Fruit fly (Drosophila melanogaster) whole organism, embryonic: ENCODE data around the gene Rpn12.

Experiments
- CG1024 ChIP-seq: fragments of 200-800 bp; sonication (Bioruptor generic); IDR thresholded peaks from 2 replicates; pipeline ENCODE4 v1.3.6; 2022; ENCODE audit warnings: missing biosample characterization, missing genetic modification characterization
- CG12155 ChIP-seq: fragments of 200-800 bp; sonication (Bioruptor generic); optimal IDR thresholded peaks from 3 replicates; lab custom pipeline; 2016; ENCODE audit warnings: missing biosample characterization, missing genetic modification characterization
- CG13775 ChIP-seq: fragments of 200-800 bp; sonication (Bioruptor generic); optimal IDR thresholded peaks from 3 replicates; lab custom pipeline; 2017; ENCODE audit warnings: missing biosample characterization, mild to moderate bottlenecking, missing genetic modification characterization
- CG14710 ChIP-seq: fragments of 200-800 bp; sonication (Bioruptor generic); optimal IDR thresholded peaks from 3 replicates; lab custom pipeline; 2019; ENCODE audit warnings: missing biosample characterization, mild to moderate bottlenecking, missing genetic modification characterization, moderate library complexity
- CG14860 ChIP-seq: fragments of 200-800 bp; sonication (Bioruptor generic); IDR thresholded peaks from 3 replicates; pipeline ENCODE4 v1.3.6; 2022; ENCODE audit warnings: missing biosample characterization, missing genetic modification characterization; ENCODE audit not compliant: partially characterized antibody
- CG1647 ChIP-seq: fragments of 200-800 bp; sonication (Bioruptor generic); optimal IDR thresholded peaks from 3 replicates; lab custom pipeline; 2016; ENCODE audit warnings: missing biosample characterization, missing genetic modification characterization
- CG16813 ChIP-seq: fragments of 200-800 bp; sonication (Bioruptor generic); IDR thresholded peaks from 3 replicates; pipeline ENCODE4 v1.3.6; 2022; ENCODE audit warnings: missing biosample characterization, missing genetic modification characterization; ENCODE audit not compliant: partially characterized antibody
- CG17186 ChIP-seq: fragments of 200-800 bp; sonication (Bioruptor generic); optimal IDR thresholded peaks from 3 replicates; lab custom pipeline; 2017; ENCODE audit warnings: missing biosample characterization, missing genetic modification reagents, missing genetic modification characterization
- CG17568 ChIP-seq: fragments of 200-800 bp; sonication (Bioruptor generic); optimal IDR thresholded peaks from 2 replicates; lab custom pipeline; 2018; ENCODE audit warnings: missing biosample characterization, mild to moderate bottlenecking, missing genetic modification characterization, moderate library complexity
- CG17829 ChIP-seq: fragments of 200-800 bp; optimal IDR thresholded peaks from 2 replicates; lab custom pipeline; 2019; ENCODE audit warnings: missing biosample characterization, mild to moderate bottlenecking, missing genetic modification characterization, moderate library complexity
- CG2116 ChIP-seq: fragments of 200-800 bp; sonication (Bioruptor generic); optimal IDR thresholded peaks from 3 replicates; lab custom pipeline; 2018; ENCODE audit warnings: missing biosample characterization, mild to moderate bottlenecking, missing genetic modification characterization
- CG2712 ChIP-seq: fragments of 200-800 bp; optimal IDR thresholded peaks from 3 replicates; lab custom pipeline; 2019; ENCODE audit warnings: missing biosample characterization, mild to moderate bottlenecking, missing genetic modification characterization, moderate library complexity
- CG30020 ChIP-seq: fragments of 200-800 bp; optimal IDR thresholded peaks from 2 replicates; lab custom pipeline; 2019; ENCODE audit warnings: missing biosample characterization, mild to moderate bottlenecking, missing genetic modification characterization, moderate library complexity
- CG3407 ChIP-seq: fragments of 200-800 bp; sonication (Bioruptor generic); optimal IDR thresholded peaks from 2 replicates; lab custom pipeline; 2018; ENCODE audit warnings: missing biosample characterization, mild to moderate bottlenecking, missing genetic modification characterization
- CG34224 ChIP-seq: fragments of 200-800 bp; sonication (Bioruptor generic); IDR thresholded peaks from 3 replicates; pipeline ENCODE4 v1.3.6; 2022; ENCODE audit warnings: missing biosample characterization, missing genetic modification characterization; ENCODE audit not compliant: partially characterized antibody
- CG42726 ChIP-seq: fragments of 200-800 bp; sonication (Bioruptor generic); IDR thresholded peaks from 2 replicates; pipeline ENCODE4 v1.3.6; 2022; ENCODE audit warnings: missing biosample characterization, missing genetic modification characterization; ENCODE audit not compliant: partially characterized antibody
- CG4360 ChIP-seq: fragments of 200-800 bp; sonication (Bioruptor generic); IDR thresholded peaks from 2 replicates; pipeline ENCODE4 v1.3.6; 2022; ENCODE audit warnings: missing biosample characterization, missing genetic modification characterization
- CG6254 ChIP-seq: fragments of 200-800 bp; sonication (Bioruptor generic); optimal IDR thresholded peaks from 3 replicates; lab custom pipeline; 2017; ENCODE audit warnings: mild to moderate bottlenecking, missing biosample characterization, missing genetic modification reagents, missing genetic modification characterization
- CG6765 ChIP-seq: fragments of 200-800 bp; sonication (Bioruptor generic); optimal IDR thresholded peaks from 3 replicates; lab custom pipeline; 2017; ENCODE audit warnings: missing biosample characterization, mild to moderate bottlenecking, missing genetic modification characterization
- CG6791 ChIP-seq: fragments of 200-800 bp; sonication (Bioruptor generic); IDR thresholded peaks from 3 replicates; pipeline ENCODE4 v1.3.6; 2022; ENCODE audit warnings: missing biosample characterization, missing genetic modification characterization; ENCODE audit not compliant: partially characterized antibody
- CG9797 ChIP-seq: fragments of 200-800 bp; sonication (Bioruptor generic); optimal IDR thresholded peaks from 3 replicates; lab custom pipeline; 2018; ENCODE audit warnings: missing biosample characterization, mild to moderate bottlenecking, missing genetic modification characterization
- Doc3 ChIP-seq: fragments of 200-800 bp; sonication (Bioruptor generic); IDR thresholded peaks from 3 replicates; pipeline ENCODE4 v1.3.6; 2022; ENCODE audit warnings: missing biosample characterization, missing genetic modification characterization; ENCODE audit not compliant: partially characterized antibody
- Elba2 ChIP-seq: fragments of 200-800 bp; sonication (Bioruptor generic); optimal IDR thresholded peaks from 3 replicates; lab custom pipeline; 2016; ENCODE audit warnings: missing biosample characterization, missing genetic modification characterization
- Fer3 ChIP-seq: fragments of 200-800 bp; sonication (Bioruptor generic); optimal IDR thresholded peaks from 2 replicates; lab custom pipeline; 2018; ENCODE audit warnings: missing biosample characterization, mild to moderate bottlenecking, missing genetic modification characterization, moderate library complexity
- Hr39 ChIP-seq: fragments of >200 bp; optimal IDR thresholded peaks from 2 replicates; lab custom pipeline; 2017
- Jarid2 ChIP-seq: fragments of 200-800 bp; sonication (Bioruptor generic); optimal IDR thresholded peaks from 3 replicates; lab custom pipeline; 2017; ENCODE audit warnings: mild to moderate bottlenecking, missing biosample characterization, missing genetic modification reagents, missing genetic modification characterization
- MESR4 ChIP-seq: fragments of 200-800 bp; sonication (Bioruptor generic); optimal IDR thresholded peaks from 2 replicates; lab custom pipeline; 2018; ENCODE audit warnings: missing biosample characterization, mild to moderate bottlenecking, missing genetic modification characterization, moderate library complexity
- Nf-YA ChIP-seq: fragments of 200-800 bp; sonication (Bioruptor generic); IDR thresholded peaks from 2 replicates; pipeline ENCODE4 v1.3.6; 2022; ENCODE audit warnings: missing biosample characterization, missing genetic modification characterization
- NfI ChIP-seq: fragments of 200-800 bp; sonication (Bioruptor generic); optimal IDR thresholded peaks from 3 replicates; lab custom pipeline; 2018; ENCODE audit warnings: missing biosample characterization, mild to moderate bottlenecking, missing genetic modification characterization, moderate library complexity
- Poxn ChIP-seq: fragments of 200-800 bp; sonication (Bioruptor generic); IDR thresholded peaks from 2 replicates; pipeline ENCODE4 v1.3.6; 2022; ENCODE audit warnings: missing biosample characterization, missing genetic modification characterization
- az2 ChIP-seq: fragments of 200-800 bp; sonication (Bioruptor generic); optimal IDR thresholded peaks from 3 replicates; lab custom pipeline; 2016; ENCODE audit warnings: missing biosample characterization, missing genetic modification characterization
- cas ChIP-seq: fragments of 200-800 bp; sonication (Bioruptor generic); IDR thresholded peaks from 2 replicates; pipeline ENCODE4 v1.3.6; 2022; ENCODE audit warnings: missing biosample characterization, missing genetic modification characterization
- dan ChIP-seq: fragments of 200-800 bp; sonication (Bioruptor generic); IDR thresholded peaks from 2 replicates; pipeline ENCODE4 v1.3.6; 2022; ENCODE audit warnings: missing biosample characterization, missing genetic modification characterization
- fd96Cb ChIP-seq: fragments of 200-800 bp; sonication (Bioruptor generic); optimal IDR thresholded peaks from 2 replicates; lab custom pipeline; 2018; ENCODE audit warnings: missing biosample characterization, mild to moderate bottlenecking, missing genetic modification characterization, moderate library complexity
- gcm2 ChIP-seq: fragments of 200-800 bp; sonication (Bioruptor generic); optimal IDR thresholded peaks from 2 replicates; lab custom pipeline; 2016; ENCODE audit warnings: missing biosample characterization, missing genetic modification characterization
- lilli ChIP-seq: fragments of 200-800 bp; sonication (Bioruptor generic); optimal IDR thresholded peaks from 3 replicates; lab custom pipeline; 2016; ENCODE audit warnings: missing biosample characterization, missing genetic modification characterization
- pan ChIP-seq, 4 experiments: fragments of >200 bp in 3 of 4; fragments of 200-800 bp in 1 of 4; sonication (Bioruptor generic) in 1 of 4; optimal IDR thresholded peaks in 3 of 4; IDR thresholded peaks in 1 of 4; 2 replicates each; pipeline versions ENCODE4 v1.3.6 to Lab custom; 2017 to 2022; ENCODE audit warnings: missing biosample characterization in 2 of 4, missing genetic modification characterization in 2 of 4, mixed read lengths in 1 of 4
- pita ChIP-seq: fragments of 200-800 bp; sonication (Bioruptor generic); optimal IDR thresholded peaks from 2 replicates; lab custom pipeline; 2017; ENCODE audit warnings: missing biosample characterization, mild to moderate bottlenecking, missing genetic modification characterization
- repo ChIP-seq: fragments of 200-800 bp; sonication (Bioruptor generic); optimal IDR thresholded peaks from 2 replicates; lab custom pipeline; 2016; ENCODE audit warnings: missing biosample characterization, missing genetic modification characterization
- salm ChIP-seq: fragments of 200-800 bp; sonication (Bioruptor generic); optimal IDR thresholded peaks from 2 replicates; lab custom pipeline; 2018; ENCODE audit warnings: missing biosample characterization, mild to moderate bottlenecking, missing genetic modification characterization
- sens ChIP-seq: fragments of 200-800 bp; sonication (Bioruptor generic); peaks from one replicate; lab custom pipeline; 2016; ENCODE audit warnings: missing biosample characterization, missing genetic modification characterization
- seq ChIP-seq: fragments of 200-800 bp; sonication (Bioruptor generic); IDR thresholded peaks from 2 replicates; pipeline ENCODE4 v1.3.6; 2022; ENCODE audit warnings: missing biosample characterization, missing genetic modification characterization
- sqz ChIP-seq: fragments of 200-800 bp; sonication (Bioruptor generic); optimal IDR thresholded peaks from 3 replicates; lab custom pipeline; 2018; ENCODE audit warnings: missing biosample characterization, mild to moderate bottlenecking, missing genetic modification characterization
- stwl ChIP-seq: fragments of 200-800 bp; sonication (Bioruptor generic); optimal IDR thresholded peaks from 3 replicates; lab custom pipeline; 2018; ENCODE audit warnings: missing biosample characterization, mild to moderate bottlenecking, missing genetic modification characterization, moderate library complexity
- tgo ChIP-seq: fragments of 200-800 bp; sonication (Bioruptor generic); IDR thresholded peaks from 3 replicates; pipeline ENCODE4 v1.3.6; 2022; ENCODE audit warnings: missing biosample characterization, missing genetic modification characterization
- tin ChIP-seq: fragments of 200-800 bp; sonication (Bioruptor generic); optimal IDR thresholded peaks from 3 replicates; lab custom pipeline; 2016; ENCODE audit warnings: missing biosample characterization, missing genetic modification characterization
- tio ChIP-seq: fragments of 200-800 bp; sonication (Bioruptor generic); optimal IDR thresholded peaks from 2 replicates; lab custom pipeline; 2017; ENCODE audit warnings: missing biosample characterization, missing genetic modification characterization, inconsistent platforms
- tup ChIP-seq: fragments of 200-800 bp; sonication (Bioruptor generic); optimal IDR thresholded peaks from 2 replicates; lab custom pipeline; 2016; ENCODE audit warnings: missing biosample characterization, mild to moderate bottlenecking, missing genetic modification characterization, moderate library complexity
- zf30C ChIP-seq: fragments of 200-800 bp; sonication (Bioruptor generic); optimal IDR thresholded peaks from 3 replicates; lab custom pipeline; 2018; ENCODE audit warnings: missing biosample characterization, mild to moderate bottlenecking, missing genetic modification characterization

Gene Rpn12

DNA sequence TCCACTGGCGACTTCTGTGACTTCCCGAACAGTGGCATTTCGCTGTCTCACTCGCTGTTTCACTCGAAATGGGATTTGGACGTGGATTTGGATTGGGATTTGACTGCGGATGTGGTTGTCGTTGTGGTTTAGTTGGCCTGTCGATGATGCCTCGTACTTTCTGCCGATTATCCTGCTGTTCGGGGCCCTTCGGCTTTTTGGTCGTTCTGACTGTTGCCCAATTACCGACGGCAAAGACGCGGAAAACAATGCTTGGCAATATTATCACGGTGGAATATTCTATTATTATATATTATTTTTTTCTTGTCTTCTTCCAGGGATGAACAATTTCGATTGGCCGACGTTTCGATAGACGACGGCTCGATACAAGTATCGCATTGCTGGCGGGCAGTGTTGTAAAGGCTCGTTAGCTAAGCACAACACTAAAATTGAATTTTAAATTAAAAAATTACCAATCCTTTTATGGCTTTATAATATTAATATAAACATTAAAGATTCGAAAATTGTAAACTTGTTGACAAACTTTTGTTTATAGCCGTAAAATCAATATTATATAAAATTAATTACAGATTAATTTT lies 32.4 kb downstream of the Rpn12 start, which contains the start of gene Mo25 (continued):
- no peak for TF ChIP-seq CG1024 (GFP tag; lab: Robert Waterston, UW)
- TF ChIP-seq CG2712 (tag; lab: Kevin White, UChicago) = peak; percentile 65
- TF ChIP-seq Poxn (GFP tag; lab: Robert Waterston, UW) = no peak
- TF ChIP-seq CG6254 (GFP tag; lab: Kevin White, UChicago) = peak; percentile 17
- no peak for TF ChIP-seq CG3407 (GFP tag; lab: Kevin White, UChicago)
- TF ChIP-seq stwl (tag; lab: Kevin White, UChicago) = peak; percentile 96
- TF ChIP-seq tio (GFP tag; lab: Kevin White, UChicago) = no peak
- TF ChIP-seq NfI = peak; percentile 46
- TF ChIP-seq seq (GFP tag; lab: Robert Waterston, UW) = no peak
- TF ChIP-seq Doc3 (GFP tag; lab: Robert Waterston, UW) = peak; percentile 70
- TF ChIP-seq gcm2 = no peak
- peak; percentile 49 for TF ChIP-seq tin (GFP tag; lab: Kevin White, UChicago)
- TF ChIP-seq sqz = peak; percentile 82
- TF ChIP-seq CG14710 (tag; lab: Kevin White, UChicago) = peak; percentile 71
- TF ChIP-seq CG4360 (GFP tag; lab: Robert Waterston, UW) = no peak
- no peak for TF ChIP-seq salm (tag; lab: Kevin White, UChicago)
- TF ChIP-seq CG17829 (tag; lab: Kevin White, UChicago) = peak; percentile 56
- TF ChIP-seq CG14860 (GFP tag; lab: Robert Waterston, UW) = peak; percentile 46; the same call in 2 of the 3 replicates
- TF ChIP-seq zf30C = no peak
- no peak for TF ChIP-seq Jarid2 (GFP tag; lab: Kevin White, UChicago)
- no peak for TF ChIP-seq CG17568 (GFP tag; lab: Kevin White, UChicago)
- TF ChIP-seq tgo (GFP tag; lab: Robert Waterston, UW) = no peak
- TF ChIP-seq MESR4 (GFP tag; lab: Kevin White, UChicago) = peak; percentile 84
- TF ChIP-seq CG1647 (GFP tag; lab: Kevin White, UChicago) = peak; percentile 12
- TF ChIP-seq Elba2 (GFP tag; lab: Kevin White, UChicago) = no peak
- peak; percentile 84 for TF ChIP-seq CG2116
- peak; percentile 69 for TF ChIP-seq lilli
- TF ChIP-seq CG12155 = peak; percentile 46
- TF ChIP-seq az2 = peak; percentile 52
- TF ChIP-seq repo (GFP tag; lab: Kevin White, UChicago) = no peak
- TF ChIP-seq CG13775 = peak; percentile 35
- TF ChIP-seq pita (GFP tag; lab: Kevin White, UChicago) = no peak
- no peak for TF ChIP-seq pan (optimal IDR thresholded peaks at IDR 0.05; lab: Kevin White, UChicago)
- no peak for TF ChIP-seq pan (GFP tag; optimal IDR thresholded peaks at IDR 0.05 in 1 of 2, IDR thresholded peaks at IDR 0.05 in 1 of 2)
- peak; percentile 47; the same call in 1 of the 2 replicates for TF ChIP-seq CG42726
- TF ChIP-seq CG6765 = no peak
- no peak for TF ChIP-seq fd96Cb (tag; lab: Kevin White, UChicago)
- TF ChIP-seq CG30020 (tag; lab: Kevin White, UChicago) = peak; percentile 52
- TF ChIP-seq CG9797 = peak; percentile 47
- TF ChIP-seq Nf-YA (GFP tag; lab: Robert Waterston, UW) = no peak
- peak; percentile 83 for TF ChIP-seq CG34224
- no peak for TF ChIP-seq Hr39
- peak; percentile 2 for TF ChIP-seq sens
- TF ChIP-seq CG17186 (GFP tag; lab: Kevin White, UChicago) = no peak
- TF ChIP-seq dan (GFP tag; lab: Robert Waterston, UW) = no peak
- peak; percentile 58 for TF ChIP-seq Fer3 (tag; lab: Kevin White, UChicago)
- TF ChIP-seq cas (GFP tag; lab: Robert Waterston, UW) = no peak
- TF ChIP-seq CG16813 (GFP tag; lab: Robert Waterston, UW) = peak; percentile 69
- no peak for TF ChIP-seq tup (GFP tag; lab: Kevin White, UChicago)
- peak; percentile 76 for TF ChIP-seq CG6791 (GFP tag; lab: Robert Waterston, UW)
